Worm (Caenorhabditis elegans): ENCODE data around the gene F54D5.5.

Gene F54D5.5

ce11 chrII:11566970-11567711, at the start of gene F54D5.5:
F54D5.5 (minus strand) TSS chrII:11567020.
- peak; percentile 2 for TF ChIP-seq mab-5 (tag; optimal IDR thresholded peaks at IDR 0.05)
- TF ChIP-seq F13H6.1 (tag; optimal IDR thresholded peaks at IDR 0.05), result peak; percentile 5
- peak; percentile 77 for TF ChIP-seq lin-39 (tag; optimal IDR thresholded peaks at IDR 0.05)
- TF ChIP-seq unc-55 (GFP tag; optimal IDR thresholded peaks at IDR 0.05), result peak; percentile 34
- no peak for TF ChIP-seq mdl-1 (tag; optimal IDR thresholded peaks at IDR 0.05)
- no peak for TF ChIP-seq nhr-11 (tag; optimal IDR thresholded peaks at IDR 0.05)
- no peak for TF ChIP-seq lsy-2 (tag; optimal IDR thresholded peaks at IDR 0.05)
- no peak for TF ChIP-seq nhr-25 (tag; optimal IDR thresholded peaks at IDR 0.05)
- peak; percentile 33 for TF ChIP-seq lin-11 (tag; optimal IDR thresholded peaks at IDR 0.05)
- TF ChIP-seq C34F6.9 (tag; optimal IDR thresholded peaks at IDR 0.05), result peak; percentile 7
- peak; percentile 54 for TF ChIP-seq nhr-129 (tag; optimal IDR thresholded peaks at IDR 0.05)
- no peak for TF ChIP-seq R02D3.7 (tag; optimal IDR thresholded peaks at IDR 0.05)
- no peak for TF ChIP-seq snpc-4 (tag; optimal IDR thresholded peaks at IDR 0.05)

ce11 chrII:11616333-11616942, 49.6 kb upstream of the F54D5.5 start:
- no peak for TF ChIP-seq elt-1 (tag; optimal IDR thresholded peaks at IDR 0.05)
- no peak for TF ChIP-seq fos-1 (tag; optimal IDR thresholded peaks at IDR 0.05)
- peak; percentile 27 for TF ChIP-seq sma-9 (GFP tag; optimal IDR thresholded peaks at IDR 0.05)
- no peak for TF ChIP-seq sma-9 (tag; optimal IDR thresholded peaks at IDR 0.05)
- TF ChIP-seq nhr-21 (tag; optimal IDR thresholded peaks at IDR 0.05), result peak; percentile 5

ce11 chrII:11614103-11614857, 47.5 kb upstream of the F54D5.5 start:
- TF ChIP-seq fos-1 (tag; optimal IDR thresholded peaks at IDR 0.05), result peak; percentile 0
- TF ChIP-seq ceh-16 (tag; optimal IDR thresholded peaks at IDR 0.05), result no peak
- peak; percentile 32 for TF ChIP-seq Y55F3AM.14 (GFP tag; optimal IDR thresholded peaks at IDR 0.05)
- peak; percentile 34 for TF ChIP-seq nhr-25 (tag; optimal IDR thresholded peaks at IDR 0.05)
- peak; percentile 24 for TF ChIP-seq nhr-21 (tag; optimal IDR thresholded peaks at IDR 0.05)
- no peak for TF ChIP-seq alr-1 (tag; optimal IDR thresholded peaks at IDR 0.05)

- no peak for TF ChIP-seq nhr-129 (tag; optimal IDR thresholded peaks at IDR 0.05)
Observed at ce11 chrII:11612034-11612723, 45.4 kb upstream of the F54D5.5 start, which contains the start of gene F07A11.5. F07A11.5 (plus strand) TSS chrII:11612300.

ce11 chrII:11611462-11611861, 44.6 kb upstream of the F54D5.5 start:
- TF ChIP-seq gmeb-1 (tag; optimal IDR thresholded peaks at IDR 0.05) (peak; percentile 25), sma-9 (GFP tag; optimal IDR thresholded peaks at IDR 0.05) (peak; percentile 57), sma-9 (tag; optimal IDR thresholded peaks at IDR 0.05) (no peak), ama-1 (optimal IDR thresholded peaks at IDR 0.05) (no peak), F13H6.1 (tag; optimal IDR thresholded peaks at IDR 0.05) (no peak), snpc-4 (tag; optimal IDR thresholded peaks at IDR 0.05) (no peak), nhr-21 (tag; optimal IDR thresholded peaks at IDR 0.05) (no peak), fos-1 (tag; optimal IDR thresholded peaks at IDR 0.05) (peak; percentile 71), unc-55 (GFP tag; optimal IDR thresholded peaks at IDR 0.05) (no peak), crh-2 (tag; optimal IDR thresholded peaks at IDR 0.05) (peak; percentile 46)

ce11 chrII:11604613-11605012, 37.8 kb upstream of the F54D5.5 start:
- TF ChIP-seq F13H6.1 (tag; optimal IDR thresholded peaks at IDR 0.05), result no peak
- no peak for TF ChIP-seq sma-3 (GFP tag; optimal IDR thresholded peaks at IDR 0.05)
- no peak for TF ChIP-seq ceh-16 (tag; optimal IDR thresholded peaks at IDR 0.05)
- no peak for TF ChIP-seq gmeb-1 (tag; optimal IDR thresholded peaks at IDR 0.05)
- no peak for TF ChIP-seq nhr-237 (tag; optimal IDR thresholded peaks at IDR 0.05)
- TF ChIP-seq sma-9 (GFP tag; optimal IDR thresholded peaks at IDR 0.05), result peak; percentile 12
- no peak for TF ChIP-seq sma-9 (tag; optimal IDR thresholded peaks at IDR 0.05)
- TF ChIP-seq nhr-6 (tag; optimal IDR thresholded peaks at IDR 0.05), result no peak
- TF ChIP-seq ztf-11 (tag; optimal IDR thresholded peaks at IDR 0.05), result no peak
- no peak for TF ChIP-seq snpc-4 (tag; optimal IDR thresholded peaks at IDR 0.05)
- peak; percentile 63 for TF ChIP-seq fos-1 (tag; optimal IDR thresholded peaks at IDR 0.05)
- no peak for TF ChIP-seq mdl-1 (tag; optimal IDR thresholded peaks at IDR 0.05)
- no peak for TF ChIP-seq unc-62 (GFP tag; optimal IDR thresholded peaks at IDR 0.05)
- no peak for TF ChIP-seq R02D3.7 (tag; optimal IDR thresholded peaks at IDR 0.05)
- peak; percentile 3 for TF ChIP-seq crh-2 (tag; optimal IDR thresholded peaks at IDR 0.05)
- no peak for TF ChIP-seq C34F6.9 (tag; optimal IDR thresholded peaks at IDR 0.05)
- TF ChIP-seq skn-1 (tag; optimal IDR thresholded peaks at IDR 0.05), result no peak
- no peak for TF ChIP-seq blmp-1 (tag; optimal IDR thresholded peaks at IDR 0.05; ENCODE audit: insufficient read depth)
- no peak for TF ChIP-seq Y55F3AM.14 (GFP tag; optimal IDR thresholded peaks at IDR 0.05)
- TF ChIP-seq nhr-11 (tag; optimal IDR thresholded peaks at IDR 0.05), result no peak
- TF ChIP-seq nhr-77 (tag; optimal IDR thresholded peaks at IDR 0.05), result no peak
- peak; percentile 68 for TF ChIP-seq unc-55 (GFP tag; optimal IDR thresholded peaks at IDR 0.05)
- no peak for TF ChIP-seq alr-1 (tag; optimal IDR thresholded peaks at IDR 0.05)

Data from whole organism, L2 larva.